Fruit fly (Drosophila melanogaster) whole organism, embryonic: Measurements from ENCODE around the gene cue.

ENCODE experiments used
- Ada2b ChIP-seq: fragments of 200-800 bp; sonication (Bioruptor generic); IDR thresholded peaks from 2 replicates; pipeline ENCODE4 v1.3.6; 2022; ENCODE audit warnings: missing biosample characterization, missing genetic modification characterization
- Bgb ChIP-seq: fragments of 200-800 bp; sonication (Bioruptor generic); IDR thresholded peaks from 2 replicates; pipeline ENCODE4 v1.3.6; 2022; ENCODE audit warnings: missing biosample characterization, missing genetic modification characterization; ENCODE audit not compliant: partially characterized antibody
- CG10274 ChIP-seq: fragments of 200-800 bp; sonication (Bioruptor generic); optimal IDR thresholded peaks from 3 replicates; lab custom pipeline; 2017; ENCODE audit warnings: missing biosample characterization, mild to moderate bottlenecking, missing genetic modification characterization
- CG10321 ChIP-seq: fragments of 200-800 bp; sonication (Bioruptor generic); IDR thresholded peaks from 2 replicates; pipeline ENCODE4 v1.3.6; 2022; ENCODE audit warnings: missing biosample characterization, missing genetic modification characterization
- CG11696 ChIP-seq: fragments of 200-800 bp; sonication (Bioruptor generic); IDR thresholded peaks from 2 replicates; pipeline ENCODE4 v1.3.6; 2022; ENCODE audit warnings: missing biosample characterization, missing genetic modification characterization
- CG12219 ChIP-seq: fragments of 200-800 bp; sonication (Bioruptor generic); optimal IDR thresholded peaks from 3 replicates; lab custom pipeline; 2018; ENCODE audit warnings: missing biosample characterization, mild to moderate bottlenecking, missing genetic modification characterization
- CG12659 ChIP-seq: fragments of 200-800 bp; sonication (Bioruptor generic); optimal IDR thresholded peaks from 3 replicates; lab custom pipeline; 2017; ENCODE audit warnings: mild to moderate bottlenecking, missing biosample characterization, missing genetic modification reagents, missing genetic modification characterization
- CG13123 ChIP-seq: fragments of 200-800 bp; sonication (Bioruptor generic); optimal IDR thresholded peaks from 2 replicates; lab custom pipeline; 2016; ENCODE audit warnings: missing biosample characterization, missing genetic modification characterization
- CG2875 ChIP-seq: fragments of 200-800 bp; sonication (Bioruptor generic); optimal IDR thresholded peaks from 2 replicates; lab custom pipeline; 2017; ENCODE audit warnings: missing biosample characterization, mild to moderate bottlenecking, missing genetic modification characterization, missing genetic modification reagents
- CG2889 ChIP-seq: fragments of 200-800 bp; sonication (Bioruptor generic); IDR thresholded peaks from 3 replicates; pipeline ENCODE4 v1.3.6; 2022; ENCODE audit warnings: missing biosample characterization, missing genetic modification characterization
- CG30020 ChIP-seq: fragments of 200-800 bp; optimal IDR thresholded peaks from 2 replicates; lab custom pipeline; 2019; ENCODE audit warnings: missing biosample characterization, mild to moderate bottlenecking, missing genetic modification characterization, moderate library complexity
- CG3065 ChIP-seq: fragments of 200-800 bp; sonication (Bioruptor generic); optimal IDR thresholded peaks from 2 replicates; lab custom pipeline; 2016; ENCODE audit warnings: missing biosample characterization, missing genetic modification characterization
- CG32772 ChIP-seq: fragments of 200-800 bp; sonication (Bioruptor generic); IDR thresholded peaks from 2 replicates; pipeline ENCODE4 v1.3.6; 2022; ENCODE audit warnings: missing biosample characterization, missing genetic modification characterization
- CG3407 ChIP-seq: fragments of 200-800 bp; sonication (Bioruptor generic); optimal IDR thresholded peaks from 2 replicates; lab custom pipeline; 2018; ENCODE audit warnings: missing biosample characterization, mild to moderate bottlenecking, missing genetic modification characterization
- CG3726 ChIP-seq: fragments of 200-800 bp; sonication (Bioruptor generic); IDR thresholded peaks from 3 replicates; pipeline ENCODE4, ENCODE4 v1.3.6; 2022; ENCODE audit warnings: missing biosample characterization, missing genetic modification characterization
- CG3847 ChIP-seq: fragments of 200-800 bp; sonication (Bioruptor generic); IDR thresholded peaks from 2 replicates; pipeline ENCODE4 v1.3.6; 2022; ENCODE audit warnings: missing biosample characterization, missing genetic modification characterization
- CG43689 ChIP-seq: fragments of 200-800 bp; sonication (Bioruptor generic); IDR thresholded peaks from 2 replicates; pipeline ENCODE4 v1.3.6; 2022; ENCODE audit warnings: missing biosample characterization, missing genetic modification characterization
- CG4707 ChIP-seq: fragments of 200-800 bp; sonication (Bioruptor generic); optimal IDR thresholded peaks from 2 replicates; lab custom pipeline; 2018; ENCODE audit warnings: missing biosample characterization, mild to moderate bottlenecking, missing genetic modification characterization, moderate library complexity
- CG5953 ChIP-seq: fragments of 200-800 bp; sonication (Bioruptor generic); IDR thresholded peaks from 2 replicates; pipeline ENCODE4 v1.3.6; 2022; ENCODE audit warnings: missing biosample characterization, missing genetic modification characterization
- CG6791 ChIP-seq: fragments of 200-800 bp; sonication (Bioruptor generic); IDR thresholded peaks from 3 replicates; pipeline ENCODE4 v1.3.6; 2022; ENCODE audit warnings: missing biosample characterization, missing genetic modification characterization; ENCODE audit not compliant: partially characterized antibody
- CG6813 ChIP-seq: fragments of 200-800 bp; sonication (Bioruptor generic); optimal IDR thresholded peaks from 2 replicates; lab custom pipeline; 2017; ENCODE audit warnings: missing biosample characterization, missing genetic modification characterization, mild to moderate bottlenecking, moderate library complexity, missing genetic modification reagents
- CG7357 ChIP-seq: fragments of 200-800 bp; sonication (Bioruptor generic); IDR thresholded peaks from 3 replicates; pipeline ENCODE4 v1.3.6; 2022; ENCODE audit warnings: missing biosample characterization, missing genetic modification characterization
- CG7839 ChIP-seq: fragments of 200-800 bp; sonication (Bioruptor generic); optimal IDR thresholded peaks from 3 replicates; lab custom pipeline; 2018; ENCODE audit warnings: missing biosample characterization, mild to moderate bottlenecking, missing genetic modification characterization, moderate library complexity
- Chrac-16 ChIP-seq: fragments of 200-800 bp; sonication (Bioruptor generic); optimal IDR thresholded peaks from 3 replicates; lab custom pipeline; 2016; ENCODE audit warnings: missing biosample characterization, missing genetic modification characterization
- Deaf1 ChIP-seq: fragments of 200-800 bp; optimal IDR thresholded peaks from 3 replicates; lab custom pipeline; 2019; ENCODE audit warnings: missing biosample characterization, mild to moderate bottlenecking, missing genetic modification characterization, moderate library complexity
- Drgx ChIP-seq: fragments of 200-800 bp; sonication (Bioruptor generic); IDR thresholded peaks from 2 replicates; pipeline ENCODE4 v1.3.6; 2022; ENCODE audit warnings: missing biosample characterization, missing genetic modification characterization
- Fer2 ChIP-seq: fragments of 200-800 bp; sonication (Bioruptor generic); optimal IDR thresholded peaks from 2 replicates; lab custom pipeline; 2018; ENCODE audit warnings: missing biosample characterization, mild to moderate bottlenecking, missing genetic modification characterization, moderate library complexity
- HHEX ChIP-seq: fragments of 200-800 bp; sonication (Bioruptor generic); optimal IDR thresholded peaks from 3 replicates; lab custom pipeline; 2017; ENCODE audit warnings: missing biosample characterization, mild to moderate bottlenecking, missing genetic modification characterization, missing genetic modification reagents
- Hmx ChIP-seq: fragments of 200-800 bp; sonication (Bioruptor generic); optimal IDR thresholded peaks from 2 replicates; lab custom pipeline; 2016; ENCODE audit warnings: missing biosample characterization, missing genetic modification characterization
- Kr ChIP-seq: fragments of 200-800 bp; sonication (Bioruptor generic); optimal IDR thresholded peaks from 2 replicates; lab custom pipeline; 2017; ENCODE audit warnings: missing biosample characterization, mild to moderate bottlenecking, missing genetic modification characterization
- Meics ChIP-seq: fragments of 200-800 bp; sonication (Bioruptor generic); optimal IDR thresholded peaks from 2 replicates; lab custom pipeline; 2017; ENCODE audit warnings: missing biosample characterization, mild to moderate bottlenecking, missing genetic modification characterization
- Nf-YC ChIP-seq: fragments of 200-800 bp; optimal IDR thresholded peaks from 3 replicates; lab custom pipeline; 2019; ENCODE audit warnings: missing biosample characterization, mild to moderate bottlenecking, missing genetic modification characterization, moderate library complexity
- Scr ChIP-seq: fragments of 200-800 bp; sonication (Bioruptor generic); IDR thresholded peaks from 2 replicates; pipeline ENCODE4 v1.3.6; 2022; ENCODE audit warnings: missing biosample characterization, missing genetic modification characterization; ENCODE audit not compliant: partially characterized antibody
- al ChIP-seq: fragments of 200-800 bp; sonication (Bioruptor generic); IDR thresholded peaks from 2 replicates; pipeline ENCODE4 v1.3.6; 2022; ENCODE audit warnings: missing biosample characterization, missing genetic modification characterization
- ap ChIP-seq: fragments of 200-800 bp; sonication (Bioruptor generic); IDR thresholded peaks from 2 replicates; pipeline ENCODE4 v1.3.6; 2022; ENCODE audit warnings: missing biosample characterization, missing genetic modification characterization
- br ChIP-seq: fragments of >200 bp; optimal IDR thresholded peaks from 2 replicates; lab custom pipeline; 2017
- corto ChIP-seq: fragments of 200-800 bp; sonication (Bioruptor generic); optimal IDR thresholded peaks from 2 replicates; lab custom pipeline; 2016; ENCODE audit warnings: missing biosample characterization, mild to moderate bottlenecking, missing genetic modification characterization, moderate library complexity
- cwo ChIP-seq: fragments of 200-800 bp; sonication (Bioruptor generic); optimal IDR thresholded peaks from 3 replicates; lab custom pipeline; 2017; ENCODE audit warnings: missing biosample characterization, missing genetic modification characterization, mild to moderate bottlenecking, moderate library complexity, missing genetic modification reagents
- da ChIP-seq: fragments of 200-800 bp; sonication (Bioruptor generic); optimal IDR thresholded peaks from 2 replicates; lab custom pipeline; 2016; ENCODE audit warnings: missing biosample characterization, missing genetic modification characterization
- gce ChIP-seq: fragments of 200-800 bp; sonication (Bioruptor generic); IDR thresholded peaks from 3 replicates; pipeline ENCODE4 v1.3.6; 2022; ENCODE audit warnings: missing biosample characterization, missing genetic modification characterization
- pfk ChIP-seq: fragments of 200-800 bp; sonication (Bioruptor generic); optimal IDR thresholded peaks from 2 replicates; lab custom pipeline; 2018; ENCODE audit warnings: missing biosample characterization, mild to moderate bottlenecking, missing genetic modification characterization, moderate library complexity
- pho ChIP-seq: fragments of 200-800 bp; sonication (Bioruptor generic); optimal IDR thresholded peaks from 2 replicates; lab custom pipeline; 2016; ENCODE audit warnings: missing biosample characterization, missing genetic modification characterization
- phol ChIP-seq: fragments of 200-800 bp; sonication (Bioruptor generic); optimal IDR thresholded peaks from 3 replicates; lab custom pipeline; 2018; ENCODE audit warnings: missing biosample characterization, mild to moderate bottlenecking, missing genetic modification characterization, moderate library complexity
- repo ChIP-seq: fragments of 200-800 bp; sonication (Bioruptor generic); optimal IDR thresholded peaks from 2 replicates; lab custom pipeline; 2016; ENCODE audit warnings: missing biosample characterization, missing genetic modification characterization
- scrt ChIP-seq: fragments of 200-800 bp; sonication (Bioruptor generic); optimal IDR thresholded peaks from 2 replicates; lab custom pipeline; 2018; ENCODE audit warnings: missing biosample characterization, mild to moderate bottlenecking, missing genetic modification characterization, moderate library complexity
- sisA ChIP-seq: fragments of 200-800 bp; sonication (Bioruptor generic); IDR thresholded peaks from 2 replicates; pipeline ENCODE4 v1.3.6; 2022; ENCODE audit warnings: missing biosample characterization, missing genetic modification characterization
- sna ChIP-seq: fragments of 200-800 bp; sonication (Bioruptor generic); IDR thresholded peaks from 2 replicates; pipeline ENCODE4 v1.3.6; 2022; ENCODE audit warnings: missing biosample characterization, missing genetic modification characterization; ENCODE audit not compliant: partially characterized antibody
- so ChIP-seq: fragments of 200-800 bp; sonication (Bioruptor generic); IDR thresholded peaks from 3 replicates; pipeline ENCODE4 v1.3.6; 2022; ENCODE audit warnings: missing biosample characterization, missing genetic modification characterization
- sqz ChIP-seq: fragments of 200-800 bp; sonication (Bioruptor generic); optimal IDR thresholded peaks from 3 replicates; lab custom pipeline; 2018; ENCODE audit warnings: missing biosample characterization, mild to moderate bottlenecking, missing genetic modification characterization

cue gene

dm6 chr3L:1478998-1479680 is 37.9 kb downstream of the cue start (continued):
- no peak for TF ChIP-seq CG4707
- TF ChIP-seq da, result no peak
- no peak for TF ChIP-seq CG5953 (GFP tag; lab: Robert Waterston, UW)
- TF ChIP-seq Scr (GFP tag; lab: Robert Waterston, UW), result no peak
- no peak for TF ChIP-seq corto (GFP tag; lab: Kevin White, UChicago)
- TF ChIP-seq Bgb (GFP tag; lab: Robert Waterston, UW), result no peak
- peak; percentile 76; the same call in 1 of the 2 replicates for TF ChIP-seq ap (GFP tag; lab: Robert Waterston, UW)
- peak; percentile 46; the same call in 1 of the 2 replicates for TF ChIP-seq CG32772
- no peak for TF ChIP-seq br (lab: Kevin White, UChicago)
- peak; percentile 45 for TF ChIP-seq CG6813 (GFP tag; lab: Kevin White, UChicago)
- no peak for TF ChIP-seq CG10274 (GFP tag; lab: Kevin White, UChicago)
- TF ChIP-seq pho (GFP tag; lab: Kevin White, UChicago), result no peak
- no peak for TF ChIP-seq Meics (GFP tag; lab: Kevin White, UChicago)
- peak; percentile 28; the same call in 1 of the 2 replicates for TF ChIP-seq al (GFP tag; lab: Robert Waterston, UW)
- no peak for TF ChIP-seq CG6791 (GFP tag; lab: Robert Waterston, UW)
- peak; percentile 17 for TF ChIP-seq CG3065 (GFP tag; lab: Kevin White, UChicago)
- TF ChIP-seq sisA, result peak; percentile 59; the same call in 1 of the 2 replicates
- TF ChIP-seq repo (GFP tag; lab: Kevin White, UChicago), result no peak
- no peak for TF ChIP-seq sna (GFP tag; lab: Robert Waterston, UW)
- TF ChIP-seq CG3726, result peak; percentile 73; the same call in 2 of the 3 replicates
- TF ChIP-seq Kr (GFP tag; lab: Kevin White, UChicago), result peak; percentile 83
- TF ChIP-seq CG12659 (GFP tag; lab: Kevin White, UChicago), result no peak
- no peak for TF ChIP-seq Nf-YC
- TF ChIP-seq CG11696 (GFP tag; lab: Robert Waterston, UW), result peak; percentile 97
- no peak for TF ChIP-seq CG43689
- TF ChIP-seq CG3407 (GFP tag; lab: Kevin White, UChicago), result peak; percentile 25
- peak; percentile 57; the same call in 1 of the 3 replicates for TF ChIP-seq gce (GFP tag; lab: Robert Waterston, UW)
- TF ChIP-seq Drgx (GFP tag; lab: Robert Waterston, UW), result peak; percentile 42; the same call in 1 of the 2 replicates
- TF ChIP-seq so (GFP tag; lab: Robert Waterston, UW), result no peak
- no peak for TF ChIP-seq CG2889
- TF ChIP-seq CG13123 (GFP tag; lab: Kevin White, UChicago), result no peak
- TF ChIP-seq sqz (GFP tag; lab: Kevin White, UChicago), result peak; percentile 13
- no peak for TF ChIP-seq cwo
- TF ChIP-seq CG10321 (GFP tag; lab: Robert Waterston, UW), result no peak
- TF ChIP-seq CG3847 (GFP tag; lab: Robert Waterston, UW), result 0 out of 2 replicates have a peak, but pooled peaks have one; percentile 21
- peak; percentile 69; the same call in 1 of the 2 replicates for TF ChIP-seq Ada2b
- no peak for TF ChIP-seq scrt (GFP tag; lab: Kevin White, UChicago)
- TF ChIP-seq Fer2 (tag; lab: Kevin White, UChicago), result no peak
- TF ChIP-seq CG7839, result peak; percentile 63
- peak; percentile 28 for TF ChIP-seq CG2875 (GFP tag; lab: Kevin White, UChicago)
- TF ChIP-seq CG12219 (GFP tag; lab: Kevin White, UChicago), result peak; percentile 61
- TF ChIP-seq CG30020 (tag; lab: Kevin White, UChicago), result no peak
- no peak for TF ChIP-seq HHEX (GFP tag; lab: Kevin White, UChicago)
- no peak for TF ChIP-seq Deaf1 (tag; lab: Kevin White, UChicago)
- TF ChIP-seq pfk (GFP tag; lab: Kevin White, UChicago), result no peak
- peak; percentile 69 for TF ChIP-seq phol (tag; lab: Kevin White, UChicago)
- peak; percentile 88 for TF ChIP-seq Chrac-16 (GFP tag; lab: Kevin White, UChicago)
- peak; percentile 62; the same call in 2 of the 3 replicates for TF ChIP-seq CG7357 (GFP tag; lab: Robert Waterston, UW)
- TF ChIP-seq Hmx (GFP tag; lab: Kevin White, UChicago), result no peak
